Worm (Caenorhabditis elegans): ENCODE data around the gene F35C5.1.

- no peak for TF ChIP-seq sem-4 (tag; optimal IDR thresholded peaks at IDR 0.05)
- no peak for TF ChIP-seq fos-1 (tag; optimal IDR thresholded peaks at IDR 0.05)
- no peak for TF ChIP-seq elt-1 (tag; optimal IDR thresholded peaks at IDR 0.05)
- TF ChIP-seq snpc-4 (tag; optimal IDR thresholded peaks at IDR 0.05) = no peak
- TF ChIP-seq unc-62 (GFP tag; optimal IDR thresholded peaks at IDR 0.05) = no peak
These were observed 30.5 kb upstream of the F35C5.1 start, which contains the start of gene Y46G5A.28 for ce11 chrII:12850129-12850528.

Data from whole organism, L2 larva.